Worm (Caenorhabditis elegans) whole organism, young adult: ENCODE data around the gene str-254.
A peak's percentile ranks its signal among the peaks of the same experiment; 100 is the strongest.

Experiments used
- C17E4.6 ChIP-seq: fragments of 200-800 bp; sonication (Bioruptor generic); IDR thresholded peaks from 2 replicates; pipeline ENCODE4 v1.3.6; 2022; ENCODE audit warnings: missing genetic modification reagents, missing genetic modification characterization, missing compliant biosample characterization
- D2030.7 ChIP-seq: fragments of 200-800 bp; sonication (Bioruptor generic); IDR thresholded peaks from 2 replicates; pipeline ENCODE4 v1.3.6; 2022; ENCODE audit warnings: missing genetic modification reagents, missing genetic modification characterization, missing compliant biosample characterization
- F23B12.7 ChIP-seq: sonication (generic microtip); optimal IDR thresholded peaks from 2 replicates; lab custom pipeline; 2017; ENCODE audit warnings: missing genetic modification characterization, mild to moderate bottlenecking, missing compliant biosample characterization, antibody characterized with exemption, moderate library complexity; ENCODE audit not compliant: insufficient read depth
- F39B2.1 ChIP-seq: fragments of 200-800 bp; sonication (Bioruptor generic); IDR thresholded peaks from 2 replicates; pipeline ENCODE4 v1.3.6; 2022; ENCODE audit warnings: missing genetic modification reagents, missing genetic modification characterization, missing compliant biosample characterization
- F55B11.4 ChIP-seq: sonication (generic microtip); optimal IDR thresholded peaks from 2 replicates; lab custom pipeline; 2016; ENCODE audit warnings: missing compliant biosample characterization, missing genetic modification characterization, borderline replicate concordance; ENCODE audit not compliant: insufficient read depth
- T07F8.4 ChIP-seq: sonication (generic microtip); optimal IDR thresholded peaks from 2 replicates; lab custom pipeline; 2016; ENCODE audit warnings: mild to moderate bottlenecking, missing genetic modification characterization, moderate library complexity, missing compliant biosample characterization
- Y56A3A.18 ChIP-seq: fragments of 200-800 bp; sonication (Bioruptor generic); IDR thresholded peaks from 2 replicates; pipeline ENCODE4 v1.3.6; 2022; ENCODE audit warnings: missing genetic modification reagents, missing genetic modification characterization, missing compliant biosample characterization
- atf-7 ChIP-seq: sonication (generic microtip); optimal IDR thresholded peaks from 2 replicates; lab custom pipeline; 2017; ENCODE audit warnings: mild to moderate bottlenecking, missing genetic modification characterization, missing compliant biosample characterization
- athp-1 ChIP-seq: sonication (generic microtip); optimal IDR thresholded peaks from 2 replicates; lab custom pipeline; 2017; ENCODE audit warnings: mild to moderate bottlenecking, missing genetic modification characterization, missing compliant biosample characterization
- cebp-1 ChIP-seq, 2 experiments: fragments of 200-800 bp in 1 of 2; sonication (Bioruptor generic) in 1 of 2; sonication (generic microtip) in 1 of 2; IDR thresholded peaks in 1 of 2; optimal IDR thresholded peaks in 1 of 2; 2 replicates each; pipeline versions ENCODE4 v1.3.6 to Lab custom; 2017 to 2022; ENCODE audit warnings: missing compliant biosample characterization in 2 of 2, missing genetic modification characterization in 2 of 2, mild to moderate bottlenecking in 1 of 2, missing genetic modification reagents in 1 of 2, moderate library complexity in 1 of 2
- cebp-2 ChIP-seq: fragments of 200-800 bp; sonication (Bioruptor generic); IDR thresholded peaks from 2 replicates; pipeline ENCODE4 v1.3.6; 2022; ENCODE audit warnings: missing genetic modification characterization, missing compliant biosample characterization
- ceh-100 ChIP-seq: fragments of 200-800 bp; sonication (Bioruptor generic); IDR thresholded peaks from 2 replicates; pipeline ENCODE4 v1.3.6; 2022; ENCODE audit warnings: missing genetic modification reagents, missing genetic modification characterization, missing compliant biosample characterization
- dox-1 ChIP-seq: fragments of 200-800 bp; sonication (Bioruptor generic); IDR thresholded peaks from 2 replicates; pipeline ENCODE4 v1.3.6; 2022; ENCODE audit warnings: missing genetic modification reagents, missing genetic modification characterization, missing compliant biosample characterization
- dpff-1 ChIP-seq: sonication (generic microtip); optimal IDR thresholded peaks from 2 replicates; lab custom pipeline; 2017; ENCODE audit warnings: mild to moderate bottlenecking, missing genetic modification characterization, missing compliant biosample characterization
- dpl-1 ChIP-seq: fragments of 150-350 bp; optimal IDR thresholded peaks from 2 replicates; lab custom pipeline; 2014; ENCODE audit warnings: missing biosample characterization, missing genetic modification reagents, missing genetic modification characterization
- egl-18 ChIP-seq: fragments of 200-800 bp; sonication (Bioruptor generic); IDR thresholded peaks from 2 replicates; pipeline ENCODE4 v1.3.6; 2022; ENCODE audit warnings: missing genetic modification reagents, missing genetic modification characterization, missing compliant biosample characterization
- egl-44 ChIP-seq: fragments of 200-800 bp; sonication (Bioruptor generic); IDR thresholded peaks from 2 replicates; pipeline ENCODE4 v1.3.6; 2022; ENCODE audit warnings: missing genetic modification reagents, missing genetic modification characterization, missing compliant biosample characterization
- gei-17 ChIP-seq: fragments of 200-800 bp; sonication (Bioruptor generic); optimal IDR thresholded peaks from 2 replicates; lab custom pipeline; 2018; ENCODE audit warnings: mild to moderate bottlenecking, missing genetic modification characterization, missing compliant biosample characterization
- hmg-20 ChIP-seq: fragments of 200-800 bp; sonication (Bioruptor generic); IDR thresholded peaks from 2 replicates; pipeline ENCODE4 v1.3.6; 2022; ENCODE audit warnings: missing genetic modification reagents, missing genetic modification characterization, missing compliant biosample characterization
- hrde-1 ChIP-seq: sonication (generic microtip); optimal IDR thresholded peaks from 2 replicates; lab custom pipeline; 2016; ENCODE audit warnings: missing genetic modification characterization, mild to moderate bottlenecking, missing compliant biosample characterization, moderate library complexity, missing genotype, missing genetic modification reagents, borderline replicate concordance
- lin-35 ChIP-seq, 3 experiments: fragments of 150-350 bp in 2 of 3; sonication (generic microtip) in 1 of 3; optimal IDR thresholded peaks; 2 replicates each; lab custom pipeline; 2014 to 2018; ENCODE audit warnings: missing biosample characterization in 3 of 3, missing genetic modification characterization in 3 of 3, missing genetic modification reagents in 3 of 3
- lin-54 ChIP-seq: fragments of 200-800 bp; sonication (Bioruptor generic); optimal IDR thresholded peaks from 2 replicates; lab custom pipeline; 2018; ENCODE audit warnings: mild to moderate bottlenecking, missing genetic modification characterization, missing compliant biosample characterization
- madf-3 ChIP-seq: fragments of 200-800 bp; sonication (Bioruptor generic); IDR thresholded peaks from 2 replicates; pipeline ENCODE4 v1.3.6; 2022; ENCODE audit warnings: missing genetic modification reagents, missing genetic modification characterization, missing compliant biosample characterization
- mel-28 ChIP-seq: sonication (generic microtip); optimal IDR thresholded peaks from 2 replicates; lab custom pipeline; 2016; ENCODE audit warnings: borderline replicate concordance, mild to moderate bottlenecking, missing genetic modification characterization, missing compliant biosample characterization
- nhr-80 ChIP-seq: sonication (generic microtip); optimal IDR thresholded peaks from 2 replicates; lab custom pipeline; 2016; ENCODE audit warnings: missing genetic modification characterization, missing compliant biosample characterization
- pha-4 ChIP-seq: fragments of 150-350 bp; sonication (generic microtip); optimal IDR thresholded peaks from 2 replicates; lab custom pipeline; 2014; ENCODE audit warnings: missing biosample characterization, missing genetic modification reagents, missing genetic modification characterization
- sdz-38 ChIP-seq: sonication (generic microtip); optimal IDR thresholded peaks from 2 replicates; lab custom pipeline; 2016; ENCODE audit warnings: missing genotype, missing genetic modification characterization, missing compliant biosample characterization
- snpc-1.1 ChIP-seq: sonication (generic microtip); optimal IDR thresholded peaks from 2 replicates; lab custom pipeline; 2017; ENCODE audit warnings: missing genetic modification characterization, mild to moderate bottlenecking, missing compliant biosample characterization, antibody characterized with exemption, moderate library complexity, missing genotype, missing genetic modification reagents; ENCODE audit not compliant: insufficient read depth
- snpc-3.4 ChIP-seq: sonication (generic microtip); optimal IDR thresholded peaks from 2 replicates; lab custom pipeline; 2017; ENCODE audit warnings: missing genetic modification characterization, mild to moderate bottlenecking, missing compliant biosample characterization, antibody characterized with exemption, moderate library complexity, missing genotype, missing genetic modification reagents
- tbx-9 ChIP-seq: sonication (generic microtip); optimal IDR thresholded peaks from 2 replicates; lab custom pipeline; 2016; ENCODE audit warnings: borderline replicate concordance, missing genetic modification characterization, inconsistent platforms, missing compliant biosample characterization
- zim-3 ChIP-seq: sonication (generic microtip); optimal IDR thresholded peaks from 2 replicates; lab custom pipeline; 2017; ENCODE audit warnings: mild to moderate bottlenecking, missing genetic modification characterization, moderate library complexity, missing compliant biosample characterization
- ztf-3 ChIP-seq: fragments of 200-800 bp; sonication (Bioruptor generic); optimal IDR thresholded peaks from 2 replicates; lab custom pipeline; 2018; ENCODE audit warnings: mild to moderate bottlenecking, missing genetic modification characterization, missing compliant biosample characterization
- ztf-6 ChIP-seq: fragments of 200-800 bp; sonication (Bioruptor generic); IDR thresholded peaks from 2 replicates; pipeline ENCODE4 v1.3.6; 2022; ENCODE audit warnings: missing genetic modification reagents, missing genetic modification characterization, missing compliant biosample characterization

str-254 gene

DNA sequence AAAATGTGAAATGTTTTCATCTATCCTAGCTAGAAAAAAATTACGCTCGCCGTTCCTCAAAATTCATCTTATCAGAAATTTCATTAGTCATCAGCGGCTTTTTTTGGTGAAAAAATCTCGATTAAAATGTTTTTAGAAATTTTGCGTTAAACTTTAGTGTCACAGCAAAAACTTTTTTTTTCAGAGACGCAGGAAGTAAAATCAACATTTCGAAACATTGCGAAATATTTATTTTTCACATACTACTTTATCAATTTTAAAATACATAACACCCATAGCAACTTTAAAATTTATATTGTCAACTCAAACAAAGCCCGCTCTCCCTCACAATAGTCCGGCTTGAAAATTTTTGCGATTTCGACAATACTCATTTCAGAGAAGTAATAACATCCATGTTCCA, 21.1 kb downstream of the str-254 start:
- no peak for TF ChIP-seq dpff-1
- TF ChIP-seq cebp-1 (GFP tag; IDR thresholded peaks at IDR 0.05; lab: Robert Waterston, UW), result peak; percentile 76; the same call in 1 of the 2 replicates
- TF ChIP-seq cebp-1 (tag; optimal IDR thresholded peaks at IDR 0.05; lab: Kevin White, UChicago), result peak; percentile 95

DNA sequence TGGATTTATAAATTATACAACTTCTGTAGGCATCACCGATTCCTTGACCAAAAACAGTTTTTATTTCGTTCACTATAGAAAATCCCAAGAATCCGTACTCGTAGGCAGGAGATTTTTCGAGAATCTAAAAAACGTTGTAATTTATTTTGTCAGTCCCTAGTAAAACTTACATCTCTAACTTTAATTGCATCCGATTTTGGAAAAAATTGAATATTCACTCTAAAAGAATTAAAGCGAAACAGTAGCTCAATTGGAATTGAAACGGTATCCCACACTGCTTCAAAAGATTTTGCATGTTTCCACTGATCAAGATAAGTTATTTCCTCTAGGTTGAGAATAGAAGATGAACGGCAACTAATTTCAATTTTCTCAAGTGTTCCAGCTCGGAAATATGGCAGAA, 22.0 kb downstream of the str-254 start, which contains the start of gene fbxa-142:
Gene fbxa-142 (minus strand): TSS at position 101 of the 400 bp plus-strand sequence.
- TF ChIP-seq atf-7 (tag; lab: Kevin White, UChicago), result no peak
- no peak for TF ChIP-seq F23B12.7 (tag; lab: Kevin White, UChicago)
- TF ChIP-seq hmg-20 (GFP tag; lab: Robert Waterston, UW), result no peak
- TF ChIP-seq dox-1 (GFP tag; lab: Robert Waterston, UW), result no peak
- TF ChIP-seq egl-18 (GFP tag; lab: Robert Waterston, UW), result no peak
- TF ChIP-seq sdz-38 (tag; lab: Kevin White, UChicago), result no peak
- TF ChIP-seq pha-4 (tag; lab: Kevin White, UChicago), result no peak
- no peak for TF ChIP-seq ceh-100 (GFP tag; lab: Robert Waterston, UW)
- TF ChIP-seq hrde-1 (tag; lab: Kevin White, UChicago), result no peak
- TF ChIP-seq Y56A3A.18, result no peak
- TF ChIP-seq zim-3, result no peak
- TF ChIP-seq snpc-3.4 (tag; lab: Kevin White, UChicago), result no peak

DNA sequence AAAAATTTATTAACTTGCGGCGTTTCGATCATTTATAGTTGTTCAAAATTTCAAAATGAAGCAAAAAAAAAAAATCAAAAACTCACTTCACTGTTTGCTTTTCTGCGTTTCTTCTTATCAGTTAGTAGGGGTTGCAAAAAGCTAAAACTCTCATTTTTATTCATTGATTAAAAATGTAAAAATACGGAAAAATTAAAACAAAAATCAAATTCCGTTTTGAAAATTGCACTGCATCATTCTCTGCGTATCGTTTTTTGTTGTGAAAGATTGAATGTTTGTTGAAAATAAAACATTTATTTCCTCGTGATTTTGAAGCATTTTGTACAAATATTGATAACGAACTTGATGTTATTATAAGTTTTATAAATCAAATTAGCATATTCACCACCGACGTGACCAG, 24.2 kb downstream of the str-254 start:
- TF ChIP-seq dpl-1 (GFP tag; lab: Kevin White, UChicago) (no peak), hrde-1 (tag; lab: Kevin White, UChicago) (no peak), lin-54 (no peak), athp-1 (no peak), T07F8.4 (no peak), F39B2.1 (GFP tag; lab: Robert Waterston, UW) (no peak), ztf-6 (no peak), snpc-1.1 (no peak), egl-44 (GFP tag; lab: Robert Waterston, UW) (no peak), C17E4.6 (GFP tag; lab: Robert Waterston, UW) (no peak), F55B11.4 (tag; lab: Kevin White, UChicago) (no peak), nhr-80 (tag; lab: Kevin White, UChicago) (peak; percentile 31), lin-35 (GFP tag; optimal IDR thresholded peaks at IDR 0.05; lab: Kevin White, UChicago) (no peak), cebp-1 (GFP tag; IDR thresholded peaks at IDR 0.05; lab: Robert Waterston, UW) (no peak), cebp-1 (tag; optimal IDR thresholded peaks at IDR 0.05; lab: Kevin White, UChicago) (peak; percentile 29), mel-28 (tag; lab: Kevin White, UChicago) (no peak), D2030.7 (no peak)

DNA sequence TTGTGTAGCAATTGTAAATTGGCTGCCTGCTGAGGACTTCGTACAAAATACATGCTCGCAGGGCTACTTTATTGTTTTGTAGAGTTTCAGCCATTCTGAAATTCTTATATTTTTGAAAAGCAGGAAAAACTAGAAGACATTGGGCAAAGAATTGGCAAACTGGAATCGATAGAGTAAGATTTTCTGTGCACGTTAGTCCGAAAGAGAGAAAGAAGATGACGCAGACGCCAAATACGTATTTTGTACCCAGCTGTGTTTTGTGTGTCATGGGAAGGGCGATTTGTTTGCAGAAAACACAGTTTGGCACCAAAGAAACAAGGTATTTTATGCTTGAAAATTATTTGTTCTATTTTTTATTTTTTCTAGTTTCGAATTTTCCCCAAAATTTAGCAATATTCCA, 25.9 kb downstream of the str-254 start, which contains the start of gene fbxa-143:
Gene fbxa-143 (minus strand): TSS at position 101 of the 400 bp plus-strand sequence.
- TF ChIP-seq madf-3 (GFP tag; lab: Robert Waterston, UW), result no peak
- TF ChIP-seq ztf-3 (GFP tag; lab: Kevin White, UChicago), result no peak
- TF ChIP-seq zim-3, result no peak
- no peak for TF ChIP-seq cebp-2
- TF ChIP-seq gei-17 (GFP tag; lab: Kevin White, UChicago), result no peak
- no peak for TF ChIP-seq tbx-9
